Fruit fly (Drosophila melanogaster): ENCODE measurements around the gene T48.

DNA sequence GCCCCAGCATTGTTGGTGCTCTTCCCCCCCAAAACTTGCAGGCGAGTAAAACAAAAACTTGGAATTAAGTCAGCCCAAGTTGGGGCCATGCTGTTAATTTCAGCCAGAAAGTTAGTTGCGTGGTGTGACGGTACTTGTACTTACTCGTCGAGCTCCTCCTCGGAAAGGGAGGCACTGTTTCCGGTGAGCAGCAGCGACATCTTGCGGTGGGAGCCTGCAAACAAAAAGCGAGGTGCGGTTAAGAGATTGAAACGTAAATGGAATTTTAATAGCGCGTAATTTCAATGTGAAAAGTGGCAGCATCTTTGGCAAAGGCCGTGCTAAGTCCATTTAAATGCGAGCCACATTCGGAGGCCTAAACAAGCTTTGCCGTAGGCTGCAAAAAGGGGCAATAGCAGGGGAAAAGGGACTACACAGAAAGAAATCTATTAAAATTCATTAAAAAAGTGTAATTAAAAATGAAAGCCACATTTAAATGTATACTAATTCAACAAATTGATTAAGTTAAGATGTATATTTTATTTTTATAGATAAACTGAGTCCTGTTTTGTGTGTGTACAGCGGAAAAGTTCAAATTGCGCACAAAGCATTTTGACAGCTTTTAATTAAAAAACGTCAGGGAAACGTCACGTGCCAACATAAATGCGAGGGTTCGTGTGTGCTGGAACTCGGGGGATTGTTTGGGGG lies 75.0 kb downstream of the T48 start:
- no peak for TF ChIP-seq CG8478 (optimal IDR thresholded peaks at IDR 0.05)
- TF ChIP-seq CTCF (optimal IDR thresholded peaks at IDR 0.05), result peak; percentile 82 to 83

Measured in S2 (cell line).